Fruit fly (Drosophila melanogaster) whole organism, embryonic: ENCODE measurements around the gene 5-HT7.

Experiments used
- BEAF-32 ChIP-seq: fragments of 200-800 bp; sonication (Bioruptor generic); optimal IDR thresholded peaks from 3 replicates; lab custom pipeline; 2017; ENCODE audit warnings: missing biosample characterization, missing genetic modification characterization, mild to moderate bottlenecking, moderate library complexity, missing genetic modification reagents
- CG10147 ChIP-seq: fragments of 200-800 bp; sonication (Bioruptor generic); optimal IDR thresholded peaks from 2 replicates; lab custom pipeline; 2019; ENCODE audit warnings: missing biosample characterization, mild to moderate bottlenecking, missing genetic modification characterization, moderate library complexity
- CG10979 ChIP-seq: fragments of 200-800 bp; sonication (Bioruptor generic); optimal IDR thresholded peaks from 2 replicates; lab custom pipeline; 2018; ENCODE audit warnings: missing biosample characterization, mild to moderate bottlenecking, missing genetic modification characterization, moderate library complexity
- CG1233 ChIP-seq: fragments of 200-800 bp; sonication (Bioruptor generic); optimal IDR thresholded peaks from 4 replicates; lab custom pipeline; 2018; ENCODE audit warnings: missing biosample characterization, mild to moderate bottlenecking, missing genetic modification characterization
- CG14710 ChIP-seq: fragments of 200-800 bp; sonication (Bioruptor generic); optimal IDR thresholded peaks from 3 replicates; lab custom pipeline; 2019; ENCODE audit warnings: missing biosample characterization, mild to moderate bottlenecking, missing genetic modification characterization, moderate library complexity
- CG14965 ChIP-seq: fragments of 200-800 bp; sonication (Bioruptor generic); optimal IDR thresholded peaks from 2 replicates; lab custom pipeline; 2016; ENCODE audit warnings: missing biosample characterization, missing genetic modification characterization, borderline replicate concordance
- CG15601 ChIP-seq: fragments of 200-800 bp; sonication (Bioruptor generic); optimal IDR thresholded peaks from 3 replicates; lab custom pipeline; 2019; ENCODE audit warnings: missing biosample characterization, mild to moderate bottlenecking, missing genetic modification characterization, moderate library complexity
- CG1603 ChIP-seq: fragments of 200-800 bp; sonication (Bioruptor generic); optimal IDR thresholded peaks from 2 replicates; lab custom pipeline; 2019; ENCODE audit warnings: missing biosample characterization, mild to moderate bottlenecking, missing genetic modification characterization, moderate library complexity
- CG17829 ChIP-seq: fragments of 200-800 bp; optimal IDR thresholded peaks from 2 replicates; lab custom pipeline; 2019; ENCODE audit warnings: missing biosample characterization, mild to moderate bottlenecking, missing genetic modification characterization, moderate library complexity
- CG1832 ChIP-seq: fragments of 200-800 bp; sonication (Bioruptor generic); optimal IDR thresholded peaks from 2 replicates; lab custom pipeline; 2017; ENCODE audit warnings: missing biosample characterization, mild to moderate bottlenecking, missing genetic modification characterization, inconsistent platforms
- CG2116 ChIP-seq: fragments of 200-800 bp; sonication (Bioruptor generic); optimal IDR thresholded peaks from 3 replicates; lab custom pipeline; 2018; ENCODE audit warnings: missing biosample characterization, mild to moderate bottlenecking, missing genetic modification characterization
- CG33213 ChIP-seq: fragments of 200-800 bp; sonication (Bioruptor generic); optimal IDR thresholded peaks from 3 replicates; lab custom pipeline; 2016; ENCODE audit warnings: missing biosample characterization, missing genetic modification characterization
- CG3847 ChIP-seq: fragments of 200-800 bp; sonication (Bioruptor generic); IDR thresholded peaks from 2 replicates; pipeline ENCODE4 v1.3.6; 2022; ENCODE audit warnings: missing biosample characterization, missing genetic modification characterization
- CG4360 ChIP-seq: fragments of 200-800 bp; sonication (Bioruptor generic); IDR thresholded peaks from 2 replicates; pipeline ENCODE4 v1.3.6; 2022; ENCODE audit warnings: missing biosample characterization, missing genetic modification characterization
- CG4854 ChIP-seq: fragments of 200-800 bp; sonication (Bioruptor generic); optimal IDR thresholded peaks from 2 replicates; lab custom pipeline; 2016; ENCODE audit warnings: missing biosample characterization, missing genetic modification characterization, inconsistent platforms
- CG6791 ChIP-seq: fragments of 200-800 bp; sonication (Bioruptor generic); IDR thresholded peaks from 3 replicates; pipeline ENCODE4 v1.3.6; 2022; ENCODE audit warnings: missing biosample characterization, missing genetic modification characterization; ENCODE audit not compliant: partially characterized antibody
- CTCF ChIP-seq: fragments of 200-800 bp; sonication (Bioruptor generic); optimal IDR thresholded peaks from 2 replicates; lab custom pipeline; 2017; ENCODE audit warnings: missing biosample characterization, mild to moderate bottlenecking, missing genetic modification characterization, moderate library complexity
- CoRest ChIP-seq: fragments of 200-800 bp; sonication (Bioruptor generic); optimal IDR thresholded peaks from 3 replicates; lab custom pipeline; 2018; ENCODE audit warnings: missing biosample characterization, mild to moderate bottlenecking, missing genetic modification characterization, moderate library complexity
- Doc3 ChIP-seq: fragments of 200-800 bp; sonication (Bioruptor generic); IDR thresholded peaks from 3 replicates; pipeline ENCODE4 v1.3.6; 2022; ENCODE audit warnings: missing biosample characterization, missing genetic modification characterization; ENCODE audit not compliant: partially characterized antibody
- Dp ChIP-seq: fragments of 200-800 bp; sonication (Bioruptor generic); optimal IDR thresholded peaks from 2 replicates; lab custom pipeline; 2018; ENCODE audit warnings: missing biosample characterization, mild to moderate bottlenecking, missing genetic modification characterization, moderate library complexity
- Dref ChIP-seq: fragments of 200-800 bp; sonication (Bioruptor generic); IDR thresholded peaks from 2 replicates; pipeline ENCODE4 v1.3.6; 2022; ENCODE audit warnings: missing biosample characterization, missing genetic modification characterization
- E2f2 ChIP-seq: fragments of 200-800 bp; sonication (Bioruptor generic); IDR thresholded peaks from 2 replicates; pipeline ENCODE4 v1.3.6; 2022; ENCODE audit warnings: missing biosample characterization, missing genetic modification characterization
- Ets65A ChIP-seq: fragments of 200-800 bp; sonication (Bioruptor generic); peaks from one replicate; lab custom pipeline; 2016; ENCODE audit warnings: missing biosample characterization, missing genetic modification characterization
- Ets97D ChIP-seq: fragments of 200-800 bp; sonication (Bioruptor generic); optimal IDR thresholded peaks from 3 replicates; lab custom pipeline; 2016; ENCODE audit warnings: missing biosample characterization, missing genetic modification characterization
- HLH4C ChIP-seq: fragments of 200-800 bp; sonication (Bioruptor generic); IDR thresholded peaks from 3 replicates; pipeline ENCODE4 v1.3.6; 2022; ENCODE audit warnings: missing biosample characterization, missing genetic modification characterization; ENCODE audit not compliant: partially characterized antibody
- HmgD ChIP-seq: fragments of 200-800 bp; sonication (Bioruptor generic); optimal IDR thresholded peaks from 3 replicates; lab custom pipeline; 2016; ENCODE audit warnings: missing biosample characterization, missing genetic modification characterization
- Kr ChIP-seq: fragments of 200-800 bp; sonication (Bioruptor generic); optimal IDR thresholded peaks from 2 replicates; lab custom pipeline; 2017; ENCODE audit warnings: missing biosample characterization, mild to moderate bottlenecking, missing genetic modification characterization
- Lhr ChIP-seq: fragments of 200-800 bp; sonication (Bioruptor generic); optimal IDR thresholded peaks from 3 replicates; lab custom pipeline; 2017; ENCODE audit warnings: mild to moderate bottlenecking, missing biosample characterization, missing genetic modification reagents, missing genetic modification characterization
- Myb ChIP-seq: fragments of 200-800 bp; sonication (Bioruptor generic); optimal IDR thresholded peaks from 2 replicates; lab custom pipeline; 2016; ENCODE audit warnings: missing biosample characterization, missing genetic modification characterization
- Opbp ChIP-seq: fragments of 200-800 bp; sonication (Bioruptor generic); IDR thresholded peaks from 3 replicates; pipeline ENCODE4 v1.3.6; 2022; ENCODE audit warnings: missing biosample characterization, missing genetic modification characterization; ENCODE audit not compliant: partially characterized antibody
- Poxn ChIP-seq: fragments of 200-800 bp; sonication (Bioruptor generic); IDR thresholded peaks from 2 replicates; pipeline ENCODE4 v1.3.6; 2022; ENCODE audit warnings: missing biosample characterization, missing genetic modification characterization
- Sry-δ ChIP-seq: fragments of 200-800 bp; sonication (Bioruptor generic); optimal IDR thresholded peaks from 2 replicates; lab custom pipeline; 2016; ENCODE audit warnings: missing biosample characterization, missing genetic modification characterization
- TFAM ChIP-seq: fragments of 200-800 bp; sonication (Bioruptor generic); optimal IDR thresholded peaks from 2 replicates; lab custom pipeline; 2017; ENCODE audit warnings: missing biosample characterization, missing genetic modification characterization, inconsistent platforms
- abd-A ChIP-seq: fragments of 200-800 bp; sonication (Bioruptor generic); optimal IDR thresholded peaks from 3 replicates; lab custom pipeline; 2019; ENCODE audit warnings: missing biosample characterization, mild to moderate bottlenecking, missing genetic modification characterization, moderate library complexity
- amos ChIP-seq: fragments of 200-800 bp; sonication (Bioruptor generic); IDR thresholded peaks from 2 replicates; pipeline ENCODE4 v1.3.6; 2022; ENCODE audit warnings: missing biosample characterization, missing genetic modification characterization; ENCODE audit not compliant: partially characterized antibody
- chinmo ChIP-seq: fragments of 200-800 bp; sonication (Bioruptor generic); IDR thresholded peaks from 4 replicates; pipeline ENCODE4 v1.3.6; 2022; ENCODE audit warnings: missing biosample characterization, missing genetic modification characterization; ENCODE audit not compliant: partially characterized antibody
- ems ChIP-seq: fragments of 200-800 bp; sonication (Bioruptor generic); optimal IDR thresholded peaks from 3 replicates; lab custom pipeline; 2016; ENCODE audit warnings: missing biosample characterization, missing genetic modification characterization
- gfzf ChIP-seq: fragments of 200-800 bp; sonication (Bioruptor generic); optimal IDR thresholded peaks from 2 replicates; lab custom pipeline; 2016; ENCODE audit warnings: missing biosample characterization, mild to moderate bottlenecking, missing genetic modification characterization, moderate library complexity
- gsb ChIP-seq: fragments of 200-800 bp; sonication (Bioruptor generic); IDR thresholded peaks from 2 replicates; pipeline ENCODE4 v1.3.6; 2022; ENCODE audit warnings: missing biosample characterization, missing genetic modification characterization
- insv ChIP-seq, 2 experiments: fragments of 200-800 bp; sonication (Bioruptor generic); optimal IDR thresholded peaks; 3 replicates each; lab custom pipeline; 2016 to 2018; ENCODE audit warnings: missing biosample characterization in 2 of 2, missing genetic modification characterization in 2 of 2
- knrl ChIP-seq: fragments of 200-800 bp; sonication (Bioruptor generic); IDR thresholded peaks from 3 replicates; pipeline ENCODE4 v1.3.6; 2022; ENCODE audit warnings: missing biosample characterization, missing genetic modification characterization; ENCODE audit not compliant: partially characterized antibody
- nerfin-1 ChIP-seq: fragments of 200-800 bp; sonication (Bioruptor generic); optimal IDR thresholded peaks from 3 replicates; lab custom pipeline; 2019; ENCODE audit warnings: missing biosample characterization, mild to moderate bottlenecking, missing genetic modification characterization, moderate library complexity
- odd ChIP-seq: fragments of 200-800 bp; sonication (Bioruptor generic); optimal IDR thresholded peaks from 2 replicates; lab custom pipeline; 2017; ENCODE audit warnings: missing biosample characterization, mild to moderate bottlenecking, missing genetic modification characterization
- phol ChIP-seq: fragments of 200-800 bp; sonication (Bioruptor generic); optimal IDR thresholded peaks from 3 replicates; lab custom pipeline; 2018; ENCODE audit warnings: missing biosample characterization, mild to moderate bottlenecking, missing genetic modification characterization, moderate library complexity
- pita ChIP-seq: fragments of 200-800 bp; sonication (Bioruptor generic); optimal IDR thresholded peaks from 2 replicates; lab custom pipeline; 2017; ENCODE audit warnings: missing biosample characterization, mild to moderate bottlenecking, missing genetic modification characterization
- pzg ChIP-seq: fragments of 200-800 bp; sonication (Bioruptor generic); optimal IDR thresholded peaks from 3 replicates; lab custom pipeline; 2018; ENCODE audit warnings: missing biosample characterization, mild to moderate bottlenecking, missing genetic modification characterization, moderate library complexity
- tgo ChIP-seq: fragments of 200-800 bp; sonication (Bioruptor generic); IDR thresholded peaks from 3 replicates; pipeline ENCODE4 v1.3.6; 2022; ENCODE audit warnings: missing biosample characterization, missing genetic modification characterization
- tx ChIP-seq: fragments of 200-800 bp; sonication (Bioruptor generic); optimal IDR thresholded peaks from 2 replicates; lab custom pipeline; 2016; ENCODE audit warnings: missing biosample characterization, missing genetic modification characterization

Gene 5-HT7

dm6 chr3R:30959400-30959799, 57.3 kb downstream of the 5-HT7 start, which contains the start of gene CG15548:
Gene CG15548 (plus strand): TSS chr3R:30959700.
- TF ChIP-seq BEAF-32 = no peak
- no peak for TF ChIP-seq Poxn (GFP tag; lab: Robert Waterston, UW)
- TF ChIP-seq CG10147 = no peak
- TF ChIP-seq CG4854 (GFP tag; lab: Kevin White, UChicago) = no peak
- no peak for TF ChIP-seq amos (GFP tag; lab: Robert Waterston, UW)
- no peak for TF ChIP-seq nerfin-1 (tag; lab: Kevin White, UChicago)
- no peak for TF ChIP-seq odd (GFP tag; lab: Kevin White, UChicago)
- TF ChIP-seq TFAM = no peak

dm6 chr3R:30946352-30946751, 70.3 kb downstream of the 5-HT7 start:
- TF ChIP-seq gsb (GFP tag; lab: Robert Waterston, UW) (no peak), CG1603 (tag; lab: Kevin White, UChicago) (peak; percentile 39), HLH4C (no peak), tx (GFP tag; lab: Kevin White, UChicago) (no peak), CG2116 (GFP tag; lab: Kevin White, UChicago) (peak; percentile 47), abd-A (tag; lab: Kevin White, UChicago) (peak; percentile 14), Ets97D (no peak), phol (tag; lab: Kevin White, UChicago) (peak; percentile 22), chinmo (GFP tag; lab: Robert Waterston, UW) (0 out of 4 replicates have a peak, but pooled peaks have one; percentile 13), Ets65A (GFP tag; lab: Kevin White, UChicago) (peak; percentile 61), Myb (GFP tag; lab: Kevin White, UChicago) (no peak), Kr (GFP tag; lab: Kevin White, UChicago) (no peak), CG14710 (tag; lab: Kevin White, UChicago) (peak; percentile 54), CG15601 (tag; lab: Kevin White, UChicago) (peak; percentile 48), CG6791 (peak; percentile 53; the same call in 2 of the 3 replicates), Doc3 (GFP tag; lab: Robert Waterston, UW) (no peak), Lhr (GFP tag; lab: Kevin White, UChicago) (peak; percentile 78), CG14965 (GFP tag; lab: Kevin White, UChicago) (no peak), CG1233 (GFP tag; lab: Kevin White, UChicago) (no peak), Sry-δ (GFP tag; lab: Kevin White, UChicago) (peak; percentile 47), pzg (GFP tag; lab: Kevin White, UChicago) (peak; percentile 48), gfzf (GFP tag; lab: Kevin White, UChicago) (peak; percentile 15), CG17829 (tag; lab: Kevin White, UChicago) (peak; percentile 15), BEAF-32 (peak; percentile 27), TFAM (no peak), knrl (GFP tag; lab: Robert Waterston, UW) (peak; percentile 49; the same call in 2 of the 3 replicates), E2f2 (GFP tag; lab: Robert Waterston, UW) (peak; percentile 84), ems (GFP tag; lab: Kevin White, UChicago) (no peak), Opbp (GFP tag; lab: Robert Waterston, UW) (0 out of 3 replicates have a peak, but pooled peaks have one; percentile 6), pita (GFP tag; lab: Kevin White, UChicago) (peak; percentile 95), CG4360 (GFP tag; lab: Robert Waterston, UW) (no peak), CoRest (peak; percentile 4), CG3847 (peak; percentile 47; the same call in 1 of the 2 replicates), CG1832 (GFP tag; lab: Kevin White, UChicago) (no peak), HmgD (GFP tag; lab: Kevin White, UChicago) (peak; percentile 41), CG33213 (GFP tag; lab: Kevin White, UChicago) (peak; percentile 38), CTCF (GFP tag; lab: Kevin White, UChicago) (peak; percentile 82), insv (GFP tag; optimal IDR thresholded peaks at IDR 0.05; lab: Kevin White, UChicago) (peak; percentile 81 to 99), CG10979 (tag; lab: Kevin White, UChicago) (no peak), Dp (GFP tag; lab: Kevin White, UChicago) (peak; percentile 75), tgo (GFP tag; lab: Robert Waterston, UW) (no peak), Dref (0 out of 2 replicates have a peak, but pooled peaks have one; percentile 25)
